Worm (Caenorhabditis elegans) whole organism, L4 larva: ENCODE results near the gene K11H3.3.
A peak's percentile ranks its signal among the peaks of the same experiment; 100 is the strongest.

Source experiments
- ama-1 ChIP-seq: fragments of 150-350 bp; optimal IDR thresholded peaks from 2 replicates; lab custom pipeline; 2014; ENCODE audit warnings: inconsistent platforms, mixed read lengths
- dmd-8 ChIP-seq: fragments of 200-800 bp; sonication (Bioruptor generic); IDR thresholded peaks from 2 replicates; pipeline ENCODE4 v1.3.6; 2022; ENCODE audit warnings: missing genetic modification characterization, missing compliant biosample characterization
- egl-43 ChIP-seq: fragments of 200-800 bp; sonication (Bioruptor generic); IDR thresholded peaks from 2 replicates; pipeline ENCODE4 v1.3.6; 2022; ENCODE audit warnings: missing genetic modification reagents, missing genetic modification characterization, missing compliant biosample characterization
- fkh-10 ChIP-seq: fragments of 150-350 bp; optimal IDR thresholded peaks from 2 replicates; lab custom pipeline; 2014; ENCODE audit warnings: missing biosample characterization, missing genetic modification reagents, missing genetic modification characterization
- fos-1 ChIP-seq: fragments of 150-350 bp; optimal IDR thresholded peaks from 2 replicates; lab custom pipeline; 2014; ENCODE audit warnings: missing biosample characterization, missing genetic modification characterization
- lin-13 ChIP-seq: fragments of 150-350 bp; optimal IDR thresholded peaks from 2 replicates; lab custom pipeline; 2014; ENCODE audit warnings: missing biosample characterization, missing genetic modification reagents, missing genetic modification characterization
- mdl-1 ChIP-seq, 2 experiments: fragments of 150-350 bp in 1 of 2; sonication (generic microtip) in 1 of 2; optimal IDR thresholded peaks; 2 replicates each; lab custom pipeline; 2014 to 2017; ENCODE audit warnings: missing biosample characterization in 2 of 2, missing genetic modification characterization in 2 of 2
- mxl-2 ChIP-seq: fragments of 200-800 bp; sonication (Bioruptor generic); conservative IDR thresholded peaks from 2 replicates; pipeline ENCODE4 v1.3.6; 2022; ENCODE audit warnings: missing genetic modification reagents, missing genetic modification characterization, missing compliant biosample characterization
- nhr-11 ChIP-seq: fragments of 150-350 bp; optimal IDR thresholded peaks from 2 replicates; lab custom pipeline; 2014; ENCODE audit warnings: missing biosample characterization, missing genetic modification characterization
- nhr-237 ChIP-seq: sonication (generic microtip); optimal IDR thresholded peaks from 2 replicates; lab custom pipeline; 2017; ENCODE audit warnings: missing biosample characterization, missing genetic modification characterization
- nhr-48 ChIP-seq: sonication (generic microtip); optimal IDR thresholded peaks from 2 replicates; lab custom pipeline; 2016; ENCODE audit warnings: mild to moderate bottlenecking, missing genetic modification characterization, missing compliant biosample characterization
- nhr-77 ChIP-seq: fragments of 150-350 bp; optimal IDR thresholded peaks from 2 replicates; lab custom pipeline; 2014; ENCODE audit warnings: missing biosample characterization, missing genetic modification characterization
- pqm-1 ChIP-seq: sonication (generic microtip); optimal IDR thresholded peaks from 2 replicates; lab custom pipeline; 2017; ENCODE audit warnings: missing biosample characterization, missing genetic modification characterization
- zip-2 ChIP-seq: fragments of 150-350 bp; optimal IDR thresholded peaks from 2 replicates; lab custom pipeline; 2014; ENCODE audit warnings: missing biosample characterization, missing genetic modification characterization

ce11 chrIII:9860201-9860780 lies 8.6 kb downstream of the K11H3.3 start, which contains the start of gene twk-48:
- TF ChIP-seq fos-1 (tag; lab: Kevin White, UChicago): no peak
- no peak for TF ChIP-seq lin-13 (GFP tag; lab: Kevin White, UChicago)
- TF ChIP-seq mxl-2: no peak
- TF ChIP-seq nhr-77 (tag; lab: Kevin White, UChicago): no peak
- TF ChIP-seq egl-43 (GFP tag; lab: Robert Waterston, UW): no peak
- no peak for TF ChIP-seq mdl-1 (tag; optimal IDR thresholded peaks at IDR 0.05; lab: Kevin White, UChicago)
- peak; percentile 34 for TF ChIP-seq fkh-10 (GFP tag; lab: Kevin White, UChicago)
- no peak for TF ChIP-seq ama-1 (lab: Kevin White, UChicago)
- no peak for TF ChIP-seq nhr-48 (tag; lab: Kevin White, UChicago)
- no peak for TF ChIP-seq nhr-237
- TF ChIP-seq nhr-11: no peak
- TF ChIP-seq zip-2 (tag; lab: Kevin White, UChicago): no peak
- TF ChIP-seq pqm-1 (tag; lab: Kevin White, UChicago): no peak
- TF ChIP-seq dmd-8 (GFP tag; lab: Robert Waterston, UW): no peak
